Worm (Caenorhabditis elegans) whole organism, L2 larva: Measurements from ENCODE around the gene Y41D4B.1.

ENCODE experiments used
- R02D3.7 ChIP-seq: fragments of 150-350 bp; optimal IDR thresholded peaks from 2 replicates; lab custom pipeline; 2014; ENCODE audit warnings: missing biosample characterization, missing genetic modification characterization
- blmp-1 ChIP-seq: sonication (generic microtip); optimal IDR thresholded peaks from 2 replicates; lab custom pipeline; 2017; ENCODE audit warnings: missing genetic modification characterization, mild to moderate bottlenecking, missing compliant biosample characterization, antibody characterized with exemption, moderate library complexity; ENCODE audit not compliant: insufficient read depth
- dmd-4 ChIP-seq: sonication (generic microtip); optimal IDR thresholded peaks from 2 replicates; lab custom pipeline; 2017; ENCODE audit warnings: missing biosample characterization, missing genetic modification characterization
- egl-27 ChIP-seq: sonication (generic microtip); optimal IDR thresholded peaks from 3 replicates; lab custom pipeline; 2017; ENCODE audit warnings: missing biosample characterization, missing genetic modification reagents, missing genetic modification characterization
- mab-5 ChIP-seq: fragments of 150-350 bp; optimal IDR thresholded peaks from 2 replicates; lab custom pipeline; 2014; ENCODE audit warnings: missing biosample characterization, missing genetic modification characterization
- nhr-10 ChIP-seq: sonication (generic microtip); optimal IDR thresholded peaks from 2 replicates; lab custom pipeline; 2017; ENCODE audit warnings: missing biosample characterization, missing genetic modification characterization
- nhr-237 ChIP-seq: fragments of 150-350 bp; optimal IDR thresholded peaks from 2 replicates; lab custom pipeline; 2014; ENCODE audit warnings: missing biosample characterization, missing genetic modification characterization
- skn-1 ChIP-seq: sonication (generic microtip); optimal IDR thresholded peaks from 2 replicates; lab custom pipeline; 2017; ENCODE audit warnings: missing biosample characterization, missing genetic modification characterization
- sma-3 ChIP-seq: sonication (generic microtip); optimal IDR thresholded peaks from 2 replicates; lab custom pipeline; 2016; ENCODE audit warnings: missing genetic modification reagents, missing genetic modification characterization, missing compliant biosample characterization
- unc-39 ChIP-seq: fragments of 150-350 bp; optimal IDR thresholded peaks from 2 replicates; lab custom pipeline; 2014; ENCODE audit warnings: missing biosample characterization, missing genetic modification characterization
- unc-62 ChIP-seq: fragments of 150-350 bp; optimal IDR thresholded peaks from 2 replicates; lab custom pipeline; 2014; ENCODE audit warnings: missing biosample characterization, missing genetic modification reagents, missing genetic modification characterization
- zag-1 ChIP-seq: fragments of 150-350 bp; optimal IDR thresholded peaks from 2 replicates; lab custom pipeline; 2014; ENCODE audit warnings: missing biosample characterization, missing genetic modification characterization
- ztf-11 ChIP-seq: sonication (generic microtip); optimal IDR thresholded peaks from 2 replicates; lab custom pipeline; 2017; ENCODE audit warnings: missing biosample characterization, missing genetic modification characterization

ce11 chrIV:1724283-1724682, 51.8 kb downstream of the Y41D4B.1 start, which contains the start of gene epic-3:
- no peak for TF ChIP-seq dmd-4 (tag; lab: Kevin White, UChicago)
- no peak for TF ChIP-seq nhr-10 (tag; lab: Kevin White, UChicago)
- no peak for TF ChIP-seq skn-1
- TF ChIP-seq egl-27 (tag; lab: Kevin White, UChicago) = no peak
- no peak for TF ChIP-seq mab-5 (tag; lab: Kevin White, UChicago)
- TF ChIP-seq nhr-237 (tag; lab: Kevin White, UChicago) = no peak
- no peak for TF ChIP-seq sma-3 (GFP tag; lab: Kevin White, UChicago)
- no peak for TF ChIP-seq ztf-11 (tag; lab: Kevin White, UChicago)
- no peak for TF ChIP-seq unc-39 (tag; lab: Kevin White, UChicago)
- TF ChIP-seq zag-1 (tag; lab: Kevin White, UChicago) = no peak
- TF ChIP-seq blmp-1 (tag; lab: Kevin White, UChicago) = no peak
- no peak for TF ChIP-seq unc-62 (GFP tag; lab: Kevin White, UChicago)
- no peak for TF ChIP-seq R02D3.7 (tag; lab: Kevin White, UChicago)
